Fruit fly (Drosophila melanogaster) Kc167 (cell line): ENCODE data around the gene TotE.

Experiments used
- Myc ChIP-seq: fragments of >200 bp; optimal IDR thresholded peaks from 2 replicates; lab custom pipeline; 2017; ENCODE audit warnings: missing external identifiers
- Sin3A ChIP-seq: fragments of >200 bp; optimal IDR thresholded peaks from 2 replicates; lab custom pipeline; 2018; ENCODE audit warnings: missing external identifiers
- h ChIP-seq: fragments of >200 bp; optimal IDR thresholded peaks from 3 replicates; lab custom pipeline; 2018; ENCODE audit warnings: missing external identifiers
- psq ChIP-seq: fragments of >200 bp; optimal IDR thresholded peaks from 2 replicates; lab custom pipeline; 2017; ENCODE audit warnings: missing external identifiers

dm6 chr2L:19888347-19888746 is 25.0 kb downstream of the TotE start:
- no peak for TF ChIP-seq h (lab: Kevin White, UChicago)
- no peak for TF ChIP-seq Sin3A (lab: Kevin White, UChicago)
- no peak for TF ChIP-seq psq (lab: Kevin White, UChicago)
- TF ChIP-seq Myc (lab: Kevin White, UChicago): no peak
